Fruit fly (Drosophila melanogaster) whole organism, embryonic: ENCODE measurements around the gene Snx1.

Source experiments
- Ada2b ChIP-seq: fragments of 200-800 bp; sonication (Bioruptor generic); IDR thresholded peaks from 2 replicates; pipeline ENCODE4 v1.3.6; 2022; ENCODE audit warnings: missing biosample characterization, missing genetic modification characterization
- Awh ChIP-seq: fragments of 200-800 bp; sonication (Bioruptor generic); IDR thresholded peaks from 2 replicates; pipeline ENCODE4, ENCODE4 v1.3.6; 2022; ENCODE audit warnings: missing biosample characterization, missing genetic modification characterization
- B-H1 ChIP-seq: fragments of 200-800 bp; sonication (Bioruptor generic); IDR thresholded peaks from 3 replicates; pipeline ENCODE4 v1.3.6; 2022; ENCODE audit warnings: missing biosample characterization, missing genetic modification characterization
- CG10147 ChIP-seq: fragments of 200-800 bp; sonication (Bioruptor generic); optimal IDR thresholded peaks from 2 replicates; lab custom pipeline; 2019; ENCODE audit warnings: missing biosample characterization, mild to moderate bottlenecking, missing genetic modification characterization, moderate library complexity
- CG11456 ChIP-seq: fragments of 200-800 bp; sonication (Bioruptor generic); IDR thresholded peaks from 3 replicates; pipeline ENCODE4 v1.3.6; 2022; ENCODE audit warnings: missing biosample characterization, missing genetic modification characterization
- CG11696 ChIP-seq: fragments of 200-800 bp; sonication (Bioruptor generic); IDR thresholded peaks from 2 replicates; pipeline ENCODE4 v1.3.6; 2022; ENCODE audit warnings: missing biosample characterization, missing genetic modification characterization
- CG12744 ChIP-seq: fragments of 200-800 bp; sonication (Bioruptor generic); optimal IDR thresholded peaks from 2 replicates; lab custom pipeline; 2016; ENCODE audit warnings: missing biosample characterization, missing genetic modification characterization
- CG13424 ChIP-seq: fragments of 200-800 bp; sonication (Bioruptor generic); optimal IDR thresholded peaks from 2 replicates; lab custom pipeline; 2019; ENCODE audit warnings: missing biosample characterization, mild to moderate bottlenecking, missing genetic modification characterization, moderate library complexity
- CG14441 ChIP-seq: fragments of 200-800 bp; sonication (Bioruptor generic); IDR thresholded peaks from 2 replicates; pipeline ENCODE4 v1.3.6; 2022; ENCODE audit warnings: missing biosample characterization, missing genetic modification characterization
- CG15073 ChIP-seq: fragments of 200-800 bp; sonication (Bioruptor generic); optimal IDR thresholded peaks from 2 replicates; lab custom pipeline; 2016; ENCODE audit warnings: missing biosample characterization, missing genetic modification characterization
- CG15601 ChIP-seq: fragments of 200-800 bp; sonication (Bioruptor generic); optimal IDR thresholded peaks from 3 replicates; lab custom pipeline; 2019; ENCODE audit warnings: missing biosample characterization, mild to moderate bottlenecking, missing genetic modification characterization, moderate library complexity
- CG17829 ChIP-seq: fragments of 200-800 bp; optimal IDR thresholded peaks from 2 replicates; lab custom pipeline; 2019; ENCODE audit warnings: missing biosample characterization, mild to moderate bottlenecking, missing genetic modification characterization, moderate library complexity
- CG18619 ChIP-seq: fragments of 200-800 bp; sonication (Bioruptor generic); optimal IDR thresholded peaks from 3 replicates; lab custom pipeline; 2017; ENCODE audit warnings: missing biosample characterization, mild to moderate bottlenecking, missing genetic modification characterization
- CG2199 ChIP-seq: fragments of 200-800 bp; sonication (Bioruptor generic); IDR thresholded peaks from 3 replicates; pipeline ENCODE4 v1.3.6; 2022; ENCODE audit warnings: missing biosample characterization, missing genetic modification characterization
- CG2678 ChIP-seq: fragments of 200-800 bp; sonication (Bioruptor generic); optimal IDR thresholded peaks from 3 replicates; lab custom pipeline; 2019; ENCODE audit warnings: missing biosample characterization, mild to moderate bottlenecking, missing genetic modification characterization, moderate library complexity
- CG3065 ChIP-seq: fragments of 200-800 bp; sonication (Bioruptor generic); optimal IDR thresholded peaks from 2 replicates; lab custom pipeline; 2016; ENCODE audit warnings: missing biosample characterization, missing genetic modification characterization
- CG4404 ChIP-seq: fragments of 200-800 bp; sonication (Bioruptor generic); IDR thresholded peaks from 2 replicates; pipeline ENCODE4 v1.3.6; 2022; ENCODE audit warnings: missing biosample characterization, missing genetic modification characterization
- CG5180 ChIP-seq: fragments of 200-800 bp; sonication (Bioruptor generic); optimal IDR thresholded peaks from 3 replicates; lab custom pipeline; 2017; ENCODE audit warnings: missing biosample characterization, missing genetic modification characterization, mild to moderate bottlenecking, moderate library complexity, missing genetic modification reagents
- CG8089 ChIP-seq: fragments of 200-800 bp; sonication (Bioruptor generic); optimal IDR thresholded peaks from 3 replicates; lab custom pipeline; 2016; ENCODE audit warnings: missing biosample characterization, missing genetic modification characterization
- CG9609 ChIP-seq: fragments of 200-800 bp; sonication (Bioruptor generic); optimal IDR thresholded peaks from 3 replicates; lab custom pipeline; 2016; ENCODE audit warnings: missing biosample characterization, missing genetic modification characterization
- CG9932 ChIP-seq: fragments of 200-800 bp; sonication (Bioruptor generic); IDR thresholded peaks from 2 replicates; pipeline ENCODE4 v1.3.6; 2022; ENCODE audit warnings: missing biosample characterization, missing genetic modification characterization
- D19B ChIP-seq: fragments of 200-800 bp; sonication (Bioruptor generic); optimal IDR thresholded peaks from 2 replicates; lab custom pipeline; 2017; ENCODE audit warnings: missing biosample characterization, mild to moderate bottlenecking, missing genetic modification characterization
- Deaf1 ChIP-seq: fragments of 200-800 bp; optimal IDR thresholded peaks from 3 replicates; lab custom pipeline; 2019; ENCODE audit warnings: missing biosample characterization, mild to moderate bottlenecking, missing genetic modification characterization, moderate library complexity
- Eip74EF ChIP-seq, 2 experiments: fragments of 200-800 bp in 1 of 2; fragments of >200 bp in 1 of 2; sonication (Bioruptor generic) in 1 of 2; optimal IDR thresholded peaks; 2 replicates each; lab custom pipeline; 2017 to 2019; ENCODE audit warnings: missing biosample characterization in 2 of 2, missing genetic modification characterization in 2 of 2, mild to moderate bottlenecking in 1 of 2, moderate library complexity in 1 of 2
- H15 ChIP-seq: fragments of 200-800 bp; sonication (Bioruptor generic); IDR thresholded peaks from 3 replicates; pipeline ENCODE4 v1.3.6; 2022; ENCODE audit warnings: missing biosample characterization, missing genetic modification characterization
- HmgZ ChIP-seq: fragments of 200-800 bp; sonication (Bioruptor generic); optimal IDR thresholded peaks from 2 replicates; lab custom pipeline; 2018; ENCODE audit warnings: missing biosample characterization, mild to moderate bottlenecking, missing genetic modification characterization
- Hr78 ChIP-seq, 2 experiments: fragments of 200-800 bp in 1 of 2; fragments of >200 bp in 1 of 2; sonication (Bioruptor generic) in 1 of 2; optimal IDR thresholded peaks; 2 replicates each; lab custom pipeline; 2017 to 2019; ENCODE audit warnings: missing biosample characterization in 2 of 2, missing genetic modification characterization in 2 of 2, mild to moderate bottlenecking in 1 of 2, moderate library complexity in 1 of 2
- NfI ChIP-seq: fragments of 200-800 bp; sonication (Bioruptor generic); optimal IDR thresholded peaks from 3 replicates; lab custom pipeline; 2018; ENCODE audit warnings: missing biosample characterization, mild to moderate bottlenecking, missing genetic modification characterization, moderate library complexity
- Ptx1 ChIP-seq: fragments of 200-800 bp; sonication (Bioruptor generic); IDR thresholded peaks from 2 replicates; pipeline ENCODE4 v1.3.6; 2022; ENCODE audit warnings: missing biosample characterization, missing genetic modification characterization
- Sox100B ChIP-seq: fragments of 200-800 bp; sonication (Bioruptor generic); optimal IDR thresholded peaks from 3 replicates; lab custom pipeline; 2018; ENCODE audit warnings: missing biosample characterization, mild to moderate bottlenecking, missing genetic modification characterization
- Sry-β ChIP-seq: fragments of 200-800 bp; sonication (Bioruptor generic); optimal IDR thresholded peaks from 2 replicates; lab custom pipeline; 2018; ENCODE audit warnings: missing biosample characterization, mild to moderate bottlenecking, missing genetic modification characterization, moderate library complexity
- Ssrp ChIP-seq: fragments of 200-800 bp; sonication (Bioruptor generic); optimal IDR thresholded peaks from 2 replicates; lab custom pipeline; 2018; ENCODE audit warnings: missing biosample characterization, mild to moderate bottlenecking, missing genetic modification characterization, moderate library complexity
- Xbp1 ChIP-seq: fragments of 200-800 bp; sonication (Bioruptor generic); optimal IDR thresholded peaks from 3 replicates; lab custom pipeline; 2016; ENCODE audit warnings: missing biosample characterization, mild to moderate bottlenecking, missing genetic modification characterization
- Xrp1 ChIP-seq: fragments of 200-800 bp; sonication (Bioruptor generic); IDR thresholded peaks from 2 replicates; pipeline ENCODE4 v1.3.6; 2022; ENCODE audit warnings: missing biosample characterization, missing genetic modification characterization
- ase ChIP-seq: fragments of 200-800 bp; sonication (Bioruptor generic); IDR thresholded peaks from 3 replicates; pipeline ENCODE4 v1.3.6; 2022; ENCODE audit warnings: missing biosample characterization, missing genetic modification characterization
- bowl ChIP-seq: fragments of 200-800 bp; sonication (Bioruptor generic); IDR thresholded peaks from 2 replicates; pipeline ENCODE4 v1.3.6; 2022; ENCODE audit warnings: missing biosample characterization, missing genetic modification characterization
- btn ChIP-seq: fragments of 200-800 bp; sonication (Bioruptor generic); optimal IDR thresholded peaks from 2 replicates; lab custom pipeline; 2016; ENCODE audit warnings: missing biosample characterization, missing genetic modification characterization
- emc ChIP-seq: fragments of 200-800 bp; sonication (Bioruptor generic); optimal IDR thresholded peaks from 2 replicates; lab custom pipeline; 2016; ENCODE audit warnings: missing biosample characterization, missing genetic modification characterization
- en ChIP-seq: fragments of 200-800 bp; sonication (Bioruptor generic); optimal IDR thresholded peaks from 2 replicates; lab custom pipeline; 2016; ENCODE audit warnings: missing biosample characterization, missing genetic modification characterization
- eyg ChIP-seq: fragments of 200-800 bp; sonication (Bioruptor generic); optimal IDR thresholded peaks from 3 replicates; lab custom pipeline; 2016; ENCODE audit warnings: missing biosample characterization, missing genetic modification characterization
- fru ChIP-seq: fragments of >200 bp; optimal IDR thresholded peaks from 2 replicates; lab custom pipeline; 2017
- fu2 ChIP-seq: fragments of 200-800 bp; sonication (Bioruptor generic); optimal IDR thresholded peaks from 2 replicates; lab custom pipeline; 2016; ENCODE audit warnings: missing biosample characterization, missing genetic modification characterization
- gsb ChIP-seq: fragments of 200-800 bp; sonication (Bioruptor generic); IDR thresholded peaks from 2 replicates; pipeline ENCODE4 v1.3.6; 2022; ENCODE audit warnings: missing biosample characterization, missing genetic modification characterization
- hth ChIP-seq: fragments of >200 bp; optimal IDR thresholded peaks from 2 replicates; lab custom pipeline; 2017; ENCODE audit warnings: inconsistent platforms
- ken ChIP-seq: fragments of 200-800 bp; sonication (Bioruptor generic); IDR thresholded peaks from 3 replicates; pipeline ENCODE4 v1.3.6; 2022; ENCODE audit warnings: missing biosample characterization, missing genetic modification characterization
- knrl ChIP-seq: fragments of 200-800 bp; sonication (Bioruptor generic); IDR thresholded peaks from 3 replicates; pipeline ENCODE4 v1.3.6; 2022; ENCODE audit warnings: missing biosample characterization, missing genetic modification characterization; ENCODE audit not compliant: partially characterized antibody
- nmo ChIP-seq: fragments of 200-800 bp; sonication (Bioruptor generic); optimal IDR thresholded peaks from 2 replicates; lab custom pipeline; 2018; ENCODE audit warnings: missing biosample characterization, mild to moderate bottlenecking, missing genetic modification characterization, moderate library complexity
- salm ChIP-seq: fragments of 200-800 bp; sonication (Bioruptor generic); optimal IDR thresholded peaks from 2 replicates; lab custom pipeline; 2018; ENCODE audit warnings: missing biosample characterization, mild to moderate bottlenecking, missing genetic modification characterization
- sens-2 ChIP-seq: fragments of 200-800 bp; sonication (Bioruptor generic); IDR thresholded peaks from 2 replicates; pipeline ENCODE4 v1.3.6; 2022; ENCODE audit warnings: missing biosample characterization, missing genetic modification characterization
- trem ChIP-seq: fragments of 200-800 bp; optimal IDR thresholded peaks from 3 replicates; lab custom pipeline; 2019; ENCODE audit warnings: missing biosample characterization, mild to moderate bottlenecking, missing genetic modification characterization, moderate library complexity
- tx ChIP-seq: fragments of 200-800 bp; sonication (Bioruptor generic); optimal IDR thresholded peaks from 2 replicates; lab custom pipeline; 2016; ENCODE audit warnings: missing biosample characterization, missing genetic modification characterization

The Snx1 gene

dm6 chr2L:3436347-3436746 is 13.1 kb upstream of the Snx1 start (continued):
- TF ChIP-seq NfI (no peak), B-H1 (GFP tag; lab: Robert Waterston, UW) (no peak), Awh (no peak), Sry-β (GFP tag; lab: Kevin White, UChicago) (no peak), CG15073 (GFP tag; lab: Kevin White, UChicago) (no peak), CG8089 (GFP tag; lab: Kevin White, UChicago) (no peak), CG14441 (GFP tag; lab: Robert Waterston, UW) (peak; percentile 21; the same call in 1 of the 2 replicates), CG2678 (tag; lab: Kevin White, UChicago) (peak; percentile 13), H15 (GFP tag; lab: Robert Waterston, UW) (no peak), salm (no peak), Ptx1 (GFP tag; lab: Robert Waterston, UW) (no peak), CG9609 (GFP tag; lab: Kevin White, UChicago) (no peak), fru (lab: Kevin White, UChicago) (no peak)
- TF ChIP-seq, all 482 proteins: peak for 15

dm6 chr2L:3437068-3437467 is 12.4 kb upstream of the Snx1 start:
- TF ChIP-seq hth (lab: Kevin White, UChicago) (no peak), gsb (GFP tag; lab: Robert Waterston, UW) (no peak), CG10147 (GFP tag; lab: Kevin White, UChicago) (peak; percentile 1), CG3065 (no peak), btn (GFP tag; lab: Kevin White, UChicago) (no peak), bowl (peak; percentile 46; the same call in 1 of the 2 replicates), ase (GFP tag; lab: Robert Waterston, UW) (0 out of 3 replicates have a peak, but pooled peaks have one; percentile 44), tx (GFP tag; lab: Kevin White, UChicago) (no peak), Ssrp (tag; lab: Kevin White, UChicago) (peak; percentile 25), CG15601 (tag; lab: Kevin White, UChicago) (peak; percentile 25), CG18619 (GFP tag; lab: Kevin White, UChicago) (no peak), CG17829 (peak; percentile 71), Deaf1 (no peak), CG4404 (GFP tag; lab: Robert Waterston, UW) (no peak), ken (0 out of 3 replicates have a peak, but pooled peaks have one; percentile 35), CG9932 (no peak), CG2199 (GFP tag; lab: Robert Waterston, UW) (no peak), CG11696 (GFP tag; lab: Robert Waterston, UW) (no peak), trem (tag; lab: Kevin White, UChicago) (peak; percentile 36), Ada2b (peak; percentile 31), CG5180 (GFP tag; lab: Kevin White, UChicago) (peak; percentile 57), CG11456 (GFP tag; lab: Robert Waterston, UW) (no peak), nmo (GFP tag; lab: Kevin White, UChicago) (peak; percentile 45), emc (no peak), eyg (GFP tag; lab: Kevin White, UChicago) (no peak), sens-2 (peak; percentile 63), CG12744 (GFP tag; lab: Kevin White, UChicago) (no peak), en (no peak), fu2 (GFP tag; lab: Kevin White, UChicago) (no peak), D19B (no peak), CG13424 (tag; lab: Kevin White, UChicago) (peak; percentile 71), Xbp1 (GFP tag; lab: Kevin White, UChicago) (peak; percentile 29), Sox100B (GFP tag; lab: Kevin White, UChicago) (peak; percentile 67), HmgZ (tag; lab: Kevin White, UChicago) (no peak), Xrp1 (GFP tag; lab: Robert Waterston, UW) (peak; percentile 56; the same call in 1 of the 2 replicates), Hr78 (GFP tag; optimal IDR thresholded peaks at IDR 0.05; lab: Kevin White, UChicago) (peak in 1 of 2 experiments; percentile 12), knrl (no peak), CG2678 (tag; lab: Kevin White, UChicago) (peak; percentile 73), Eip74EF (GFP tag; optimal IDR thresholded peaks at IDR 0.05; lab: Kevin White, UChicago) (peak in 1 of 2 experiments; percentile 22)
